Fruit fly (Drosophila melanogaster) ovary, adult (tissue): ENCODE measurements around the gene pbl.

ENCODE experiments used
- CG17801 ChIP-seq: fragments of 200-800 bp; optimal IDR thresholded peaks from 2 replicates; lab custom pipeline; 2019; ENCODE audit warnings: missing biosample characterization, mild to moderate bottlenecking, missing genetic modification characterization, moderate library complexity; ENCODE audit not compliant: partially characterized antibody

pbl gene

DNA sequence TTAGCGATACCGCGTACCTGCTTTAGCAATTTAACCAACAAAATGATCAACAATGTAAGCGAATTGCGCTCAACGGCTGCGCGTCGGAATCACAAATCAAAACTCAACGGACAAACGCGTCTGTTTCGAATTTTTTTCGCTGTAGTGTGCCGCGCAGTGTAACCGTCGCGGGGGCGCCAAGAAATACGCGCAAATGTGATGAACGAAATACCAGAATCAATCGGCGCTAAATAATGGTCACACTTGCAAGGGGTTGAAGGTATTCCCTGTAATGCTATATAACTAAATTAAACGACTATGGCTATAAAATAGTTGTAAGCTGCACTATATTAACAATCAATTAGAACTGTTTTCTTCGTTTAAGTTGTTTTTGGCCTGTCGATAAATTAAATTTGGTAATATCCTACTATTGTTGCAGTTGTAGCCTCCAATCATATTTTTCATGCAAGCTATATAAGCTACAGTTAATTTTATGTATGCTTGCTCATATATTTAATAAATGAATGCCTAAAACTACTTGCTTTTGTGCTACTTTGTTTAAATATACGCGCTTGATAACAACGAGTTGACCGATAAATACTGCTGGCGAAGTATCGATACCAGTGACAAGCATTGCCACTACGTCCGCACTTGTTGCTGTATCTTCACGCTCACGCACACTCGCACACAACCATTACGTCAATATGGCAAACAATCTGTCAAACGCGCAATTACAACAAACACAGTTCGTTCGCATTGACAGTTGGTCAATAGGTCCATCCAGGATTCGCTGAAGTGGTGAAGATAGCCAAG lies at the start of gene pbl, which contains the start of gene CG8281:
Gene pbl (minus strand): TSS at position 190 of the 792 bp plus-strand sequence.
Gene CG8281 (plus strand): TSS at position 699 of the 792 bp plus-strand sequence.
- TF ChIP-seq CG17801: no peak

DNA sequence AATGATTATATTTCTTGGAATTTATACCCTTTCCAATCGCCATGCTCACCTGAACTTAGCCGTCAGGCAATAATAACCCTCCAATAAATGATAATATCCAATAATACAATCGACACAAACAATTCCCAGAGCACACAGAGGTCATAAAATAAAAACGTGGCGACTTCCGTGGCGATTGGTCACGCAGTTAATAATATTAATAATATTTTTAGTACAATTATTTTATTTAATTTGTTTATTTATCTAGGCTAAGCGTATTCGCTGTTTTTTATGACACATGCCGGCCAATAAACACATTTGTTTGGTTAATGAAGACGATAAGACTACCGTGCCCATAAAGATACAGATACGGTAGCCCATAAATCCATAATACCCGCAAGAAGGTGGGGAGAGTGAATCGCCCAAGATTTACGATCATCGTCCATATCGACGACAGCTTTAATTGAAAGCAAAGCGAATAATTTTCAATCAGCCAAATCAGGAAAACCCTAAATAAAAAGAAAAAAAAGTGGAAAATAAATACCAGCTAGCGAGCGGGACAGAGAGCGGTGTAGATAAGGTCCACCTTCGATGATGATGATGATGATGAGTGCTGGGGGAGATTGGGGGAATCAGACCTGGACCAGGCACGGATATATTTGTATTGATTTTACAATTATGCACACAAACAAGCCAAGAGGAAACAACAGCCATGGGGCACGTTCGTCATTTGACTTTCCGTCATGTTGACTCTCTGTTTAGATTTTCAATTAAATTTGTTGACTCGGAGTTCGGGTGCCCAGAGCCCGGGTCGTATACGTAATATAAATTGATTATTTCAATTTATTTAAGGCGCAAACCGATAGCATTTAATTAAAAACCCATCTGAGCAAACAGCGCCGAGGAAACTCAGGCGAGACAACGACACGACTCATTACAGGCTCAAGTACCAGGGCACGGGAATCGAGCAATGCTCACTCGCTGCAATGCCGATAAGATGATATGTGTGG lies 49.2 kb upstream of the pbl start:
- TF ChIP-seq CG17801: peak; percentile 62

DNA sequence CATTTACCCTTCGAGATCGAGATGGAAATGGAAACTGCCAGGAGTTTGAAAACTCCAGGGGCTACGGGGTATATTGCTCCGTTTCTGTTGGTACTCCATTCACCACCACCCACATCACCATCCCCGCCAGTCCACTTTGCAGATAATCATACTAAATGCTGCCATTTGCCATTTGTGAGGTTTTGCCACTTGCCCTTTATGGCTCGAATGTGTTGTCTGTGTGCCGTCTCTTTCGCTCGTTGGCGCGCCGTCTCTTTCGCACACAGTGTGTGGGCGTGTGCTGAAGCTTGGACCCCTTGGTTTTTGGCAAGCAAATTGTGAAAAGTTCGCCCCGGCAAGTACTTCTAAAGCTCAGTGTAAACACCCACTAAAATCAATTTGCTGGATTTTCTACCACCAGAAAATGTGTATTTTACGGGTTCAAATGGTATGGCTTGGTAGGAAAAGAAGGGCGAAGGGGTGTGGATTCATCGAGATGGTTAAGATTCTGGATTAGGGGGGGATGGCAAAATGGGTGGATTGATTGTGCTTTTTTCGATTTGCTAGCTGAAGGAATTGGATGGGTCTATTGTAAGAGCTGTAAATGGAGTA lies 46.9 kb upstream of the pbl start:
- no peak for TF ChIP-seq CG17801

DNA sequence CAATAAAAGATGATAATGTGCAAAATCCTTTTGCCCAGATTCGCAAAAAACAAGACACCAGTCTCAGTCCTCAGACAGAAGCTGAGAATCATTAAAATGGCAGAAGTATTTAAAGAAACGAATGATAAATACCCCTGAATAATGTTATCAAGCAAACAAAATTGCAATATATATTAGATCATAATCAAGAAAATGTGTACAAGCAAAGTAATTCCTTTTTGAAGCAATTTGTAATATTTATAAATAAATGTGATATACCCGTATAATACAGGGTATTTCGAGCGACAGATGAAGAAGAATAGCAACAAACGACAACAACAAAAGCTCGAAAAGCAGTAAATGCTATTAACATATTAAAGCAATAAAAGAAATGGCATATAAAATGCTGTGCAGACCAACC lies 46.3 kb upstream of the pbl start:
- TF ChIP-seq CG17801: no peak

DNA sequence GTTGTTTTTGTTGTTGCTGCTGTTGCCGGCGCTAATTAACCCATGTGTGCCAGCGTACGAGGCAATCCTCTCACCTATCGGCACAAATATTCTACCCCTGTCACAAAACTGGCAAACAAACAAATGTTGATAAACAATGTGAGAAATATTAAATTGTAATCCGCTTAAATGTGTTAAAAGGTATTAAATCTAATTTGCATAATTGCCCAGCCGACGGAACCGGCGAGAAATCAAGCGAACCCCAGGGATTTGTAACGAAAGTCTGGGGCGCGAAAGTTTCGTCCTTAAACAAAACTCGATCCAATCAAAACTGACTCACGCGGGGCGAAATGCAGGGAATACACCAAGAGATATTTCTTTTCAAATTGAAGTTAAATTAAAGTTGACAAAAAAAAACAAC lies 45.0 kb upstream of the pbl start:
- TF ChIP-seq CG17801: no peak

DNA sequence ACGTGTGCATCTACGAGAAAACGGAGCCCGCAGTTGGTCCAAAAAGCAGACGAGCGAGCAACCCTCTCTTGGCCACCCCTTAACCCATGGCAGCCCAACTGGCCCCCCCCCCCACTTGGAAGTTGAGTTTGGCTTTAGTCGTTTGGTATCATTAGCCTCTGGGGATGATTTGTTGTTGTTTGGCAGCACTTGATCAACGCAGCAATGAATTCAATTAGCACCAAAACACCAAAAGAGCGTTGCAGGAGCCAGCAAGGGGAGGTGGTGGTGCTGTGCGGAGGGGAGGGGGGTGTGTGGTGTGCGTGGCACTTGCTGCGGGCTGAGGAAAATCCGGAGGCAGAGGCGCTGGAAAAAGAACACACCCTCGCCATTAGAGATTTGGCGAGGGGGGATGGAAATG lies 43.2 kb upstream of the pbl start:
- TF ChIP-seq CG17801: no peak

DNA sequence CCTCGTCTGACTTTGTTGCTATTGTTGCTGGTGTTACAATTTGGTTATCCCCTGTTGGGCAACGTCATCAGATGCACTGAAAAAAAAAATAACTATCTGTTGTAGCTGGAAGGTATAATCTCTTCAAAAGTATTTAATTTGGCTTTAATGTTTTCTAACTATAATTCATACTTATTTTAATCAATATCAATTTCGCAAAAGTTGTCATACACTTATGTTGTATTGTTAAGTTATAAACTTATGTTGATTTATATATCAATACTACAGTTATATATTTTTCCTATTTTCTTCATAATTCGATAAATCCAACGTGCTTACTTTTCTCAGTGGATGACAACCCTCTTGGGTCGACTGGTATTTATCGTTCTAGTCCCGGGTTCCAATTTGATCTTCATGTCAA lies 42.0 kb upstream of the pbl start:
- TF ChIP-seq CG17801: no peak

DNA sequence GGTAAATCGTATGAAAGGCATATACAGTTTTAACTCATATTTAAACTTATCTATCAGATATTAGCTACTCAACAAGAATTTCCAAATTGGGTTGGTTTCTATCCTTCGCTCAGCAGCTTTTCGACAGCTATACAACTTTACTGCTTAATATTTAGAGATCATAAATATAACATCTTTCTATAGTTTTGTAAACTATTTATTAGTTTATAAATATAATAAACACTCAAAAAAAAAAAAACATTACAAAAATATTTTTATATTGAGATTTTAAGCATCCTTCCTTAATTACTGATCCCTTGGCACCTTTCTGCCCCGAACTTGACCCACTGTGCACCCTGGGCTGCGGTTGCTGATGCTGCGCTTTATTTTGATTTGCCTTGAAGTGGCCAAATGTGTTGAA lies 41.2 kb upstream of the pbl start:
- no peak for TF ChIP-seq CG17801

DNA sequence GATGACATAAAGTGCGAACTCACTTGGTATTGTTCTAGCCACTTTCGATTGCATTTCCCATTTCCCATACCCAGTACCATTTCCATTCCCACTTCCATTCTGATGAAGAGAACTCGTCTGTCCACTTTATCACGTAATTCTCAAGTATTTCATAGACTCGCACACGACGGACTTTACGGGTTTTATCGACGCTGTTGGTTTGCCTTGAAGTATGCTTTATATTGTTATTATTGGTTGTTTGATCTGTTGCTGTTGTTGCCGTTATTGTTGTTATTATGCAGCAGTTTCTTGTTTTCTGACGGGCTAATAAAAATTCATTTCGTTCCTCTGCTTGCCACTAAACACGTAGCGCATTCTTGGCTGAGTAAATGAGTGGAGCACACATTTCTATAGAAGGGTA lies 40.8 kb upstream of the pbl start:
- no peak for TF ChIP-seq CG17801

DNA sequence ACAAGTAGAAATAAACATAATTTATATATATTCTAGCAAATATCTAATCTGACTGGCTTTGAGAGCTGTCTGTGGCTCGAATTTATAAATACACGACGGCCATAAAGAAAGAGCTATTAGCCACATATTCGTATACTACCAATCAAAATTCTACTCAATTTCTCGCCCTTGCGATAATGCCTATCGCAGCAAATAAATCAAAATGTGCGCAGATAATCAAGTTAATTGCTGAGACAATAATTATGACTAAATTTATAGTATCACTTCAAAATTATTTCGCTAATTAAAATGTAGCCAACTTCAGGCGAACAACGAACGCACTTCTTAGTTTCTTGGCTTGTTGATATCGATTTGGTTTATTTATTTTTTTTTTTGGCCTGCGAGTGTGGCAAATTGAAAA lies 40.1 kb upstream of the pbl start:
- no peak for TF ChIP-seq CG17801

DNA sequence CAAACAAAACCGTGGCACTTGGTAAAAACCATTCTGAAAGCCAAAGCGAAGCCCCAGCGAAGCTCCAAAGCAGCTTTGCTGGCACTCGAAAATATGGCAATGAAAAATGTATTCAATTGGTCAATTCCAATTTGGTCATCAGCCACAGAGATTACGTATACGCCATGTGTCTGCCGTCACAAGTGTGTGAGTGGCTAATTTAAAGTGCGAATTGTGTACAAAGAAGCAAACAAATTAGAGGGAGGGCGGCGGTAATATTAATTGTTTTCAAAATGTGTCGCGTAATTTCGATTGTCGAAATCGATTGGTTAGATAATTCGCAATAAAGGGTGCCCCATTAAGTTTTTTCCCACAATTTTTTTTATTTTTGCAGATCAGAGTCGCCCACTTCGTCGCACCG lies 38.0 kb upstream of the pbl start:
- no peak for TF ChIP-seq CG17801

DNA sequence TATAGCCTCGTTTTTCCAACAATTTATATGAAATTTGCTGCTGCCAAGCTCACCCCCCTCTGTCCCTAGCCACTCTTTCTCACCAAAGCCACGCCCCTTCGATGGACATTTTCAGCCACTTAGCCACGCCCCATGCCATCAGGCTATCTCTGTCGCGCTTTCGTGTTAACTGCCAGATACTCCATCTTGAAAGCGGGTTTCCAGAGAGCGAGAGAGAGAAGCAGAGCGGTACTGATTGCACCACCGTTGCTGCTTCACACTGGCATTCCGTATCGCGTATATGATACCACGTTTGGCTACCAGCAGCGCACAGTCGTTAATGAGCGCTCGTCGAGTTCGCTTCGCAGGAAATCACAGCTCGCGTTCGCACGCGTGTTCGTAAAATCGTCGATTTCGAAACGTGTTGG lies 36.1 kb upstream of the pbl start, which contains the start of gene exex:
Gene exex (plus strand): TSS at position 307 of the 407 bp plus-strand sequence.
- TF ChIP-seq CG17801: no peak

DNA sequence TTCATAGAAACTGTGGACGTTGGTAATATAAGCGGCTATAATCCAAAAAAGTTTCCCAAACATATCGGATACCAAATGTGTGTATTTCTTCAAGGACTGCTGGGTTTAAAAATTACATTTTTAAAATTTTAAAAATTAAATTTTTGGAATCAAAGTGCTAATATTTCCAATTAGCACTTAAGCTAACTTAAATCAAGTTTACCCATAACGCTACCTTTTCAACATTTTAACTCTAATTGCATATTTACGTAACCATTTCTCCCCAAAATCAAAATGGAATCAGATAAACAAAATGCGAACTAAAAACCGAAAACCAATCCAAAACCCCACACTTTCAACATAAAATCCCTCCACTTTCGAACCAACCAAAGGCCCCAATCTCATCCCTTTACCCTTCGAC lies 34.5 kb upstream of the pbl start, which contains the start of gene CG43880:
Gene CG43880 (minus strand): TSS at position 101 of the 400 bp plus-strand sequence.
- TF ChIP-seq CG17801: no peak

DNA sequence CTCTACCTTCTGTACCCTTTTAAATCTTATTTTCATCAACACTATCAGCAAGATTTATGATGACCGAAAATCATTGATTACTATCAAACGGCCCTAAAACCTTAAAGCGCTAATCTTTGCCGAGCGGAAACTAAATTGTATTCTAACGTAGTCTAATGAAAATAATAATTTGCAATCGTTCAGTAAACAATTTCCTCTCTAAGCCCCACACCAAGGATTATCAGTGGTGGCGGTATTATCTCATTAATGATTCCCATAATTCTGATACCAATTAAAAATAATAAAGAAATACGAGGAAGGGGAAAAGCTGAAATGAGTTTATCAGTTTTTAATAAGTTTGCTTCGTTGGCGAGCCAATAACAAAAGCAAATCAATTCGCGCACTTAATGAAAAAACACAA lies 32.2 kb upstream of the pbl start:
- TF ChIP-seq CG17801: no peak

DNA sequence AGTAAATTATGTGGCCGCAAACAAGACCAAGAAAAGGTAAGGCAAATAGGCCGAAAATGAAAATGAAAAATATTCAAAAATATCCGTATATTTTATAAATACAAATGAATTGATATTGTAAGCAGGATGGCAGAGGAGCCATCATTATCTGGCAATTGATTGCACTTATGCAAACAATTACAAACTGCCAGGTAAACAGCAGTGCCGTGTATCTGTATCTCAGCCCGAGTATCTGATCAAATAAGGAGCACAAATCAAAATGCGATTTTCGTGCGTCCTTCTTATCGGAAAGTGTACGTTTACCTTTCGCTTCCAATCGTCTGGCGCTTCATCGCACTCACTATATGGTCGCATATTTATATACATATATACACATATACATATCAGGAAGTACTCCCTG lies 31.3 kb upstream of the pbl start:
- TF ChIP-seq CG17801: no peak

DNA sequence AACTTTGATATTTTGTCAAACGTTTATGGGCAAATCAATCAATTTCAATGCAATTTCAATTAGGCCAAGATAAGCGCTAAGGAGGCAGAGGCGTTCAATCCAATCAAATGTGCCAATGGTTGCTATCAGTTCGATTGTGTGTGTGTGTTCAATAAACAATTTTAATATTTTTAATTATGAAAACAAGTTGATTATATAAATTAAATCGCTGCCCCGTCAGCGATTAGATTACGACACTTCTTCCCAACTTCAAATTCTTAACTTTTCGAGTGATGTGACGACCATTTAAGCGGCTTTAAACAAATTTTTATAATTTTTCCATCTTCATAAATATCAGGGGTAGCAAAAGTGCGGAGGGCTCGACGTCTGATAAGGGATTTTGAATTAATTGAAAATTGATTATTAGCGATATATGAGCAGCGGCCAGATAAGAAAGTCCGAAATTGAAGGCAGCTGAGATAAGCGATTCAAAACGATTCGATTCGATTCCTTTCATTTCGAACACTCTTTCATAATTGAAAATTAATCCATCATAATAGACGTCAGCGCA lies 30.7 kb upstream of the pbl start:
- TF ChIP-seq CG17801: no peak

DNA sequence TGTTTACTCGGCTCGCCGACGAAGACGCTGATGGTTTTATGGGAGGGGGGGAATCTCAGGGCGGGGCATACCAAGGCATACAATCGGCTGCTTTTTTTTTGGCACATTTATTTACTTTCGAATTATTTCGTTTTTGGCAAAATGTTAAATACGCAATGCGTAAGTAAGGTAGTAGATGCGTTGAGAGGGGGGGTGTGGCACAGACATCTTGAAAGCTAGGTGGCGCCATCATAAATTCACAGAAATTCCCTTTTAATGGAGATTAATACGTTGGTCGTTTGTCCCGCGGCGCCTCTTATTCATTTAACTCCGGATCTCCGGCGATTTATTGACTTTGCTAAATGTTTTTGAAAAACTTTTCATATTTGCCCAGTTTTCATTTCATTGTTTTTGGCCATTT lies 29.8 kb upstream of the pbl start:
- no peak for TF ChIP-seq CG17801
